Worm (Caenorhabditis elegans): ENCODE data around the gene R144.10.

R144.10 gene

ce11 chrIII:5025136-5025629, 23.1 kb upstream of the R144.10 start:
- no peak for TF ChIP-seq nhr-12 (tag; optimal IDR thresholded peaks at IDR 0.05)

ce11 chrIII:5024393-5024964, 22.3 kb upstream of the R144.10 start, which contains the start of gene pcf-11:
TSS of gene pcf-11 (plus strand) at chrIII:5024914.
- peak; percentile 14 for TF ChIP-seq lin-32 (GFP tag; optimal IDR thresholded peaks at IDR 0.05)
- TF ChIP-seq snpc-4 (tag; optimal IDR thresholded peaks at IDR 0.05): no peak
- no peak for TF ChIP-seq mls-2 (tag; optimal IDR thresholded peaks at IDR 0.05)
- TF ChIP-seq lsy-2 (tag; optimal IDR thresholded peaks at IDR 0.05): peak; percentile 23
- peak; percentile 84 for TF ChIP-seq ceh-39 (tag; optimal IDR thresholded peaks at IDR 0.05)
- no peak for TF ChIP-seq ztf-11 (tag; optimal IDR thresholded peaks at IDR 0.05)
- TF ChIP-seq unc-120 (tag; optimal IDR thresholded peaks at IDR 0.05; ENCODE audit: poor library complexity, severe bottlenecking): peak; percentile 13
- TF ChIP-seq mep-1 (tag; optimal IDR thresholded peaks at IDR 0.05): peak; percentile 1
- TF ChIP-seq M03D4.4 (tag; optimal IDR thresholded peaks at IDR 0.05): no peak
- TF ChIP-seq ces-1 (GFP tag; optimal IDR thresholded peaks at IDR 0.05): peak; percentile 43
- TF ChIP-seq hlh-1 (tag; optimal IDR thresholded peaks at IDR 0.05): peak; percentile 61
- TF ChIP-seq bed-3 (GFP tag; optimal IDR thresholded peaks at IDR 0.05): no peak
- TF ChIP-seq nhr-28 (tag; optimal IDR thresholded peaks at IDR 0.05): no peak
- TF ChIP-seq drap-1 (GFP tag; optimal IDR thresholded peaks at IDR 0.05): no peak
- TF ChIP-seq ceh-83 (GFP tag; optimal IDR thresholded peaks at IDR 0.05): peak; percentile 70
- peak; percentile 3 for TF ChIP-seq unc-62 (GFP tag; optimal IDR thresholded peaks at IDR 0.05)
- peak; percentile 27 for TF ChIP-seq ham-2 (GFP tag; optimal IDR thresholded peaks at IDR 0.05)

- TF ChIP-seq flh-1 (GFP tag; optimal IDR thresholded peaks at IDR 0.05): no peak
- TF ChIP-seq lin-13 (tag; optimal IDR thresholded peaks at IDR 0.05): no peak
- TF ChIP-seq ceh-83 (GFP tag; optimal IDR thresholded peaks at IDR 0.05): no peak
- TF ChIP-seq unc-39 (tag; optimal IDR thresholded peaks at IDR 0.05): no peak
- TF ChIP-seq tbx-8 (GFP tag; optimal IDR thresholded peaks at IDR 0.05): no peak
- no peak for TF ChIP-seq M03D4.4 (tag; optimal IDR thresholded peaks at IDR 0.05)
- no peak for TF ChIP-seq ceh-39 (tag; optimal IDR thresholded peaks at IDR 0.05)
- TF ChIP-seq elt-1 (tag; optimal IDR thresholded peaks at IDR 0.05; ENCODE audit: borderline replicate concordance, insufficient read depth): no peak
- TF ChIP-seq ztf-11 (tag; optimal IDR thresholded peaks at IDR 0.05): no peak
- TF ChIP-seq hlh-1 (tag; optimal IDR thresholded peaks at IDR 0.05): no peak
- TF ChIP-seq nhr-76 (tag; optimal IDR thresholded peaks at IDR 0.05): no peak
- TF ChIP-seq ham-2 (GFP tag; optimal IDR thresholded peaks at IDR 0.05): no peak
- no peak for TF ChIP-seq unc-62 (GFP tag; optimal IDR thresholded peaks at IDR 0.05)
- TF ChIP-seq nhr-2 (tag; optimal IDR thresholded peaks at IDR 0.05): no peak
- TF ChIP-seq ces-1 (GFP tag; optimal IDR thresholded peaks at IDR 0.05): no peak
These were observed 21.5 kb upstream of the R144.10 start for ce11 chrIII:5023642-5024041.

ce11 chrIII:5022964-5023363, 20.8 kb upstream of the R144.10 start, which contains the start of gene R144.13:
TSS of gene R144.13 (plus strand) at chrIII:5023264.
- TF ChIP-seq ceh-83 (GFP tag; optimal IDR thresholded peaks at IDR 0.05) (no peak), unc-120 (tag; optimal IDR thresholded peaks at IDR 0.05; ENCODE audit: poor library complexity, severe bottlenecking) (no peak)

- no peak for TF ChIP-seq elt-1 (tag; optimal IDR thresholded peaks at IDR 0.05; ENCODE audit: borderline replicate concordance, insufficient read depth)
- TF ChIP-seq tbx-8 (GFP tag; optimal IDR thresholded peaks at IDR 0.05): no peak
- TF ChIP-seq M03D4.4 (tag; optimal IDR thresholded peaks at IDR 0.05): no peak
- no peak for TF ChIP-seq ces-1 (GFP tag; optimal IDR thresholded peaks at IDR 0.05)
- TF ChIP-seq ham-2 (GFP tag; optimal IDR thresholded peaks at IDR 0.05): no peak
- no peak for TF ChIP-seq ceh-39 (tag; optimal IDR thresholded peaks at IDR 0.05)
- no peak for TF ChIP-seq ceh-83 (GFP tag; optimal IDR thresholded peaks at IDR 0.05)
- TF ChIP-seq drap-1 (GFP tag; optimal IDR thresholded peaks at IDR 0.05): no peak
- no peak for TF ChIP-seq snpc-4 (tag; optimal IDR thresholded peaks at IDR 0.05)
- TF ChIP-seq pha-4 (tag; optimal IDR thresholded peaks at IDR 0.05): no peak
- TF ChIP-seq zip-8 (tag; optimal IDR thresholded peaks at IDR 0.05): no peak
These were observed 19.6 kb upstream of the R144.10 start, which contains the start of gene R144.3 for ce11 chrIII:5021689-5022088. TSS of gene R144.3 (plus strand) at chrIII:5021989.

ce11 chrIII:5020924-5021323, 18.8 kb upstream of the R144.10 start, which contains the start of gene mdt-11:
TSS of gene mdt-11 (plus strand) at chrIII:5021224.
- TF ChIP-seq sem-2 (GFP tag; optimal IDR thresholded peaks at IDR 0.05): no peak
- TF ChIP-seq M03D4.4 (tag; optimal IDR thresholded peaks at IDR 0.05): no peak
- no peak for TF ChIP-seq nhr-2 (tag; optimal IDR thresholded peaks at IDR 0.05)
- TF ChIP-seq tbx-8 (GFP tag; optimal IDR thresholded peaks at IDR 0.05): no peak
- no peak for TF ChIP-seq ceh-43 (GFP tag; optimal IDR thresholded peaks at IDR 0.05)
- TF ChIP-seq nhr-76 (tag; optimal IDR thresholded peaks at IDR 0.05): no peak
- TF ChIP-seq zip-8 (tag; optimal IDR thresholded peaks at IDR 0.05): no peak
- no peak for TF ChIP-seq nhr-28 (tag; optimal IDR thresholded peaks at IDR 0.05)
- TF ChIP-seq cnd-1 (tag; optimal IDR thresholded peaks at IDR 0.05): no peak
- no peak for TF ChIP-seq elt-3 (tag; optimal IDR thresholded peaks at IDR 0.05)
- TF ChIP-seq nhr-12 (tag; optimal IDR thresholded peaks at IDR 0.05): no peak
